Worm (Caenorhabditis elegans) whole organism, L4 larva: ENCODE data around the gene tmem-145.

Experiments
- D1046.2 ChIP-seq: fragments of 200-800 bp; sonication (Bioruptor generic); IDR thresholded peaks from 2 replicates; pipeline ENCODE4 v1.3.6; 2022; ENCODE audit warnings: missing genetic modification characterization, missing compliant biosample characterization
- F37D6.2 ChIP-seq: sonication (generic microtip); optimal IDR thresholded peaks from 2 replicates; lab custom pipeline; 2016; ENCODE audit warnings: mild to moderate bottlenecking, missing genetic modification characterization, missing compliant biosample characterization
- F44E2.7 ChIP-seq: fragments of 200-800 bp; sonication (Bioruptor generic); IDR thresholded peaks from 2 replicates; pipeline ENCODE4 v2.1.2; 2022; ENCODE audit warnings: missing genetic modification characterization, missing compliant biosample characterization
- F49E8.2 ChIP-seq: sonication (generic microtip); optimal IDR thresholded peaks from 2 replicates; lab custom pipeline; 2016; ENCODE audit warnings: missing compliant biosample characterization, mild to moderate bottlenecking, missing genetic modification characterization, borderline replicate concordance
- R02D3.7 ChIP-seq: fragments of 150-350 bp; sonication (generic microtip); optimal IDR thresholded peaks from 3 replicates; lab custom pipeline; 2014; ENCODE audit warnings: missing biosample characterization, missing genetic modification characterization
- T26A8.4 ChIP-seq: fragments of 200-800 bp; sonication (Bioruptor generic); IDR thresholded peaks from 2 replicates; pipeline ENCODE4 v1.3.6; 2022; ENCODE audit warnings: missing genetic modification characterization, missing compliant biosample characterization
- Y105C5A.15 ChIP-seq: fragments of 200-800 bp; sonication (Bioruptor generic); IDR thresholded peaks from 2 replicates; pipeline ENCODE4 v1.3.6; 2022; ENCODE audit warnings: missing genetic modification characterization, missing compliant biosample characterization
- ZK337.2 ChIP-seq: fragments of 200-800 bp; sonication (Bioruptor generic); IDR thresholded peaks from 2 replicates; pipeline ENCODE4 v1.3.6; 2022; ENCODE audit warnings: missing genetic modification reagents, missing genetic modification characterization, missing compliant biosample characterization
- aha-1 ChIP-seq: fragments of 150-350 bp; peaks from one replicate; lab custom pipeline; 2014; ENCODE audit warnings: missing biosample characterization, missing genetic modification characterization
- ceh-28 ChIP-seq: fragments of 150-350 bp; optimal IDR thresholded peaks from 2 replicates; lab custom pipeline; 2014; ENCODE audit warnings: missing biosample characterization, missing genetic modification reagents, missing genetic modification characterization
- ceh-32 ChIP-seq: sonication (generic microtip); optimal IDR thresholded peaks from 2 replicates; lab custom pipeline; 2016; ENCODE audit warnings: mild to moderate bottlenecking, missing genetic modification characterization, missing compliant biosample characterization; ENCODE audit not compliant: poor library complexity
- ceh-44 ChIP-seq: fragments of 200-800 bp; sonication (Bioruptor generic); IDR thresholded peaks from 2 replicates; pipeline ENCODE4 v1.3.6; 2022; ENCODE audit warnings: missing genetic modification reagents, missing genetic modification characterization, missing compliant biosample characterization
- ces-1 ChIP-seq: fragments of 150-350 bp; sonication (generic microtip); optimal IDR thresholded peaks from 4 replicates; lab custom pipeline; 2014; ENCODE audit warnings: missing biosample characterization, missing genetic modification reagents, missing genetic modification characterization
- cey-2 ChIP-seq: sonication (generic microtip); optimal IDR thresholded peaks from 3 replicates; lab custom pipeline; 2017; ENCODE audit warnings: missing genetic modification characterization, mild to moderate bottlenecking, missing compliant biosample characterization, antibody characterized with exemption, borderline replicate concordance; ENCODE audit not compliant: insufficient read depth
- ctbp-1 ChIP-seq: fragments of 200-800 bp; sonication (Bioruptor generic); IDR thresholded peaks from 2 replicates; pipeline ENCODE4 v1.3.6; 2022; ENCODE audit warnings: missing genetic modification reagents, missing genetic modification characterization, missing compliant biosample characterization
- daf-19 ChIP-seq: fragments of 200-800 bp; sonication (Bioruptor generic); conservative IDR thresholded peaks from 2 replicates; pipeline ENCODE4 v1.3.6; 2022; ENCODE audit warnings: missing genetic modification characterization, missing compliant biosample characterization
- egl-43 ChIP-seq: fragments of 200-800 bp; sonication (Bioruptor generic); IDR thresholded peaks from 2 replicates; pipeline ENCODE4 v1.3.6; 2022; ENCODE audit warnings: missing genetic modification reagents, missing genetic modification characterization, missing compliant biosample characterization
- fos-1 ChIP-seq: fragments of 150-350 bp; optimal IDR thresholded peaks from 2 replicates; lab custom pipeline; 2014; ENCODE audit warnings: missing biosample characterization, missing genetic modification characterization
- hif-1 ChIP-seq, 2 experiments: sonication (generic microtip); optimal IDR thresholded peaks; 2 replicates each; lab custom pipeline; 2016 to 2017; ENCODE audit warnings: missing compliant biosample characterization in 2 of 2, missing genetic modification characterization in 2 of 2, missing genetic modification reagents in 2 of 2, missing genotype in 2 of 2, mild to moderate bottlenecking in 1 of 2
- hlh-11 ChIP-seq: fragments of 200-800 bp; sonication (Bioruptor generic); optimal IDR thresholded peaks from 2 replicates; lab custom pipeline; 2018; ENCODE audit warnings: mild to moderate bottlenecking, missing genetic modification characterization, missing compliant biosample characterization
- hmg-1.1 ChIP-seq: fragments of 200-800 bp; sonication (Bioruptor generic); IDR thresholded peaks from 2 replicates; pipeline ENCODE4 v1.3.6; 2022; ENCODE audit warnings: missing genetic modification reagents, missing genetic modification characterization, missing compliant biosample characterization
- lin-1 ChIP-seq: fragments of 200-800 bp; sonication (Bioruptor generic); IDR thresholded peaks from 2 replicates; pipeline ENCODE4 v1.3.6; 2022; ENCODE audit warnings: missing genetic modification reagents, missing genetic modification characterization, missing compliant biosample characterization
- lin-13 ChIP-seq: fragments of 150-350 bp; optimal IDR thresholded peaks from 2 replicates; lab custom pipeline; 2014; ENCODE audit warnings: missing biosample characterization, missing genetic modification reagents, missing genetic modification characterization
- lir-3 ChIP-seq: sonication (generic microtip); optimal IDR thresholded peaks from 2 replicates; lab custom pipeline; 2016; ENCODE audit warnings: mild to moderate bottlenecking, missing genetic modification characterization, missing compliant biosample characterization
- mdl-1 ChIP-seq, 2 experiments: fragments of 150-350 bp in 1 of 2; sonication (generic microtip) in 1 of 2; optimal IDR thresholded peaks; 2 replicates each; lab custom pipeline; 2014 to 2017; ENCODE audit warnings: missing biosample characterization in 2 of 2, missing genetic modification characterization in 2 of 2
- mdt-29 ChIP-seq: fragments of 200-800 bp; sonication (Bioruptor generic); IDR thresholded peaks from 2 replicates; pipeline ENCODE4 v1.3.6; 2022; ENCODE audit warnings: missing genetic modification reagents, missing genetic modification characterization, missing compliant biosample characterization
- mes-2 ChIP-seq: sonication (generic microtip); optimal IDR thresholded peaks from 2 replicates; lab custom pipeline; 2016; ENCODE audit warnings: missing genotype, mild to moderate bottlenecking, missing genetic modification characterization, missing compliant biosample characterization; ENCODE audit not compliant: poor library complexity, severe bottlenecking
- mxl-2 ChIP-seq: fragments of 200-800 bp; sonication (Bioruptor generic); conservative IDR thresholded peaks from 2 replicates; pipeline ENCODE4 v1.3.6; 2022; ENCODE audit warnings: missing genetic modification reagents, missing genetic modification characterization, missing compliant biosample characterization
- nhr-10 ChIP-seq: fragments of 150-350 bp; optimal IDR thresholded peaks from 2 replicates; lab custom pipeline; 2014; ENCODE audit warnings: missing biosample characterization, missing genetic modification characterization
- nhr-102 ChIP-seq: sonication (generic microtip); optimal IDR thresholded peaks from 2 replicates; lab custom pipeline; 2016; ENCODE audit warnings: mild to moderate bottlenecking, missing genetic modification characterization, moderate library complexity, missing compliant biosample characterization
- nhr-11 ChIP-seq: fragments of 150-350 bp; optimal IDR thresholded peaks from 2 replicates; lab custom pipeline; 2014; ENCODE audit warnings: missing biosample characterization, missing genetic modification characterization
- nhr-111 ChIP-seq: fragments of 200-800 bp; sonication (Bioruptor generic); optimal IDR thresholded peaks from 2 replicates; lab custom pipeline; 2018; ENCODE audit warnings: mild to moderate bottlenecking, missing genetic modification characterization, missing compliant biosample characterization
- nhr-237 ChIP-seq: sonication (generic microtip); optimal IDR thresholded peaks from 2 replicates; lab custom pipeline; 2017; ENCODE audit warnings: missing biosample characterization, missing genetic modification characterization
- nhr-25 ChIP-seq: sonication (generic microtip); optimal IDR thresholded peaks from 2 replicates; lab custom pipeline; 2017; ENCODE audit warnings: missing genetic modification characterization, mild to moderate bottlenecking, missing compliant biosample characterization, antibody characterized with exemption, moderate library complexity, borderline replicate concordance; ENCODE audit not compliant: insufficient read depth
- nhr-42 ChIP-seq: fragments of 200-800 bp; sonication (Bioruptor generic); IDR thresholded peaks from 2 replicates; pipeline ENCODE4 v1.3.6; 2022; ENCODE audit warnings: missing genetic modification characterization, missing compliant biosample characterization
- nhr-77 ChIP-seq: fragments of 150-350 bp; optimal IDR thresholded peaks from 2 replicates; lab custom pipeline; 2014; ENCODE audit warnings: missing biosample characterization, missing genetic modification characterization
- pha-4 ChIP-seq, 2 experiments: fragments of 150-350 bp in 1 of 2; fragments of 200-800 bp in 1 of 2; sonication (Bioruptor generic) in 1 of 2; IDR thresholded peaks in 1 of 2; optimal IDR thresholded peaks in 1 of 2; 2 replicates each; pipeline versions ENCODE4 v1.3.6 to Lab custom; 2014 to 2022; ENCODE audit warnings: missing genetic modification characterization in 2 of 2, missing genetic modification reagents in 2 of 2, missing biosample characterization in 1 of 2, missing compliant biosample characterization in 1 of 2
- rbr-2 ChIP-seq: sonication (generic microtip); optimal IDR thresholded peaks from 2 replicates; lab custom pipeline; 2016; ENCODE audit warnings: missing genotype, missing genetic modification characterization, missing compliant biosample characterization
- sdz-12 ChIP-seq: fragments of 200-800 bp; sonication (Bioruptor generic); optimal IDR thresholded peaks from 2 replicates; lab custom pipeline; 2018; ENCODE audit warnings: mild to moderate bottlenecking, missing genetic modification characterization, missing compliant biosample characterization
- set-16 ChIP-seq: fragments of 200-800 bp; sonication (Bioruptor generic); IDR thresholded peaks from 2 replicates; pipeline ENCODE4 v1.3.6; 2022; ENCODE audit warnings: missing genetic modification reagents, missing genetic modification characterization, missing compliant biosample characterization
- skn-1 ChIP-seq: fragments of 150-350 bp; optimal IDR thresholded peaks from 2 replicates; lab custom pipeline; 2014; ENCODE audit warnings: missing biosample characterization, missing genetic modification characterization
- snpc-1.2 ChIP-seq: fragments of 200-800 bp; sonication (Bioruptor generic); IDR thresholded peaks from 2 replicates; pipeline ENCODE4 v1.3.6; 2022; ENCODE audit warnings: missing genetic modification reagents, missing genetic modification characterization, missing compliant biosample characterization
- snpc-4 ChIP-seq: fragments of 150-350 bp; optimal IDR thresholded peaks from 2 replicates; lab custom pipeline; 2014; ENCODE audit warnings: missing biosample characterization, missing genetic modification characterization
- unc-130 ChIP-seq: sonication (generic microtip); optimal IDR thresholded peaks from 2 replicates; lab custom pipeline; 2016; ENCODE audit warnings: missing genetic modification reagents, missing genetic modification characterization, missing compliant biosample characterization
- unc-62 ChIP-seq, 3 experiments: fragments of 150-350 bp in 1 of 3; sonication (generic microtip); optimal IDR thresholded peaks in 2 of 3; peaks in 1 of 3; 1 replicate in 1 of 3; 2 replicates in 2 of 3; lab custom pipeline; 2014 to 2017; ENCODE audit warnings: missing biosample characterization in 3 of 3, missing genetic modification characterization in 3 of 3, missing genetic modification reagents in 3 of 3, missing genotype in 1 of 3
- vab-7 ChIP-seq: fragments of 200-800 bp; sonication (Bioruptor generic); IDR thresholded peaks from 2 replicates; pipeline ENCODE4 v1.3.6; 2022; ENCODE audit warnings: missing genetic modification reagents, missing genetic modification characterization, missing compliant biosample characterization
- zip-11 ChIP-seq: fragments of 200-800 bp; sonication (Bioruptor generic); IDR thresholded peaks from 2 replicates; pipeline ENCODE4 v1.3.6; 2022; ENCODE audit warnings: missing genetic modification characterization, missing compliant biosample characterization

tmem-145 gene

ce11 chrX:12081250-12081649 lies 7.6 kb upstream of the tmem-145 start:
- TF ChIP-seq lin-1 (GFP tag; lab: Robert Waterston, UW) (no peak), nhr-237 (no peak), unc-130 (GFP tag; lab: Kevin White, UChicago) (no peak), nhr-11 (tag; lab: Kevin White, UChicago) (no peak), F49E8.2 (tag; lab: Kevin White, UChicago) (no peak), skn-1 (tag; lab: Kevin White, UChicago) (no peak), ceh-44 (GFP tag; lab: Robert Waterston, UW) (no peak), hmg-1.1 (no peak), R02D3.7 (tag; lab: Kevin White, UChicago) (no peak), mdt-29 (GFP tag; lab: Robert Waterston, UW) (no peak), sdz-12 (GFP tag; lab: Kevin White, UChicago) (no peak), ceh-32 (tag; lab: Kevin White, UChicago) (no peak), egl-43 (no peak), lin-13 (GFP tag; lab: Kevin White, UChicago) (no peak), set-16 (GFP tag; lab: Robert Waterston, UW) (no peak), hlh-11 (no peak), snpc-1.2 (no peak), rbr-2 (tag; lab: Kevin White, UChicago) (no peak), zip-11 (no peak), ctbp-1 (GFP tag; lab: Robert Waterston, UW) (no peak)

ce11 chrX:12080581-12081162 lies 7.0 kb upstream of the tmem-145 start:
- TF ChIP-seq egl-43 = no peak
- TF ChIP-seq aha-1 = peak; percentile 85
- TF ChIP-seq fos-1 (tag; lab: Kevin White, UChicago) = no peak
- TF ChIP-seq nhr-102 (tag; lab: Kevin White, UChicago) = no peak
- peak in 1 of 2 experiments; percentile 98 for TF ChIP-seq unc-62 (GFP tag; optimal IDR thresholded peaks at IDR 0.05 in 1 of 2; lab: Kevin White, UChicago)
- no peak for TF ChIP-seq unc-62 (tag; optimal IDR thresholded peaks at IDR 0.05; lab: Kevin White, UChicago)
- TF ChIP-seq zip-11 = no peak
- no peak for TF ChIP-seq mxl-2
- TF ChIP-seq lir-3 = no peak
- TF ChIP-seq hmg-1.1 = 0 out of 2 replicates have a peak, but pooled peaks have one; percentile 40
- no peak for TF ChIP-seq ceh-28 (tag; lab: Kevin White, UChicago)
- no peak; the same call in 1 of the 2 replicates for TF ChIP-seq pha-4 (GFP tag; IDR thresholded peaks at IDR 0.05; lab: Robert Waterston, UW)
- no peak for TF ChIP-seq pha-4 (tag; optimal IDR thresholded peaks at IDR 0.05; lab: Kevin White, UChicago)
- TF ChIP-seq D1046.2 = no peak
- no peak for TF ChIP-seq F44E2.7 (GFP tag; lab: Robert Waterston, UW)
- TF ChIP-seq mes-2 (tag; lab: Kevin White, UChicago) = no peak
- no peak for TF ChIP-seq ZK337.2
- TF ChIP-seq mdl-1 (tag; optimal IDR thresholded peaks at IDR 0.05; lab: Kevin White, UChicago) = peak in 1 of 2 experiments; percentile 2
- no peak for TF ChIP-seq nhr-77
- no peak for TF ChIP-seq lin-13 (GFP tag; lab: Kevin White, UChicago)
- peak; percentile 83 for TF ChIP-seq nhr-25 (tag; lab: Kevin White, UChicago)
- TF ChIP-seq nhr-111 (GFP tag; lab: Kevin White, UChicago) = no peak
- TF ChIP-seq snpc-4 (tag; lab: Kevin White, UChicago) = no peak
- TF ChIP-seq T26A8.4 (GFP tag; lab: Robert Waterston, UW) = no peak
- TF ChIP-seq cey-2 (tag; lab: Kevin White, UChicago) = no peak
- TF ChIP-seq nhr-42 (GFP tag; lab: Robert Waterston, UW) = no peak
- no peak for TF ChIP-seq F37D6.2 (tag; lab: Kevin White, UChicago)
- no peak for TF ChIP-seq hif-1 (tag; optimal IDR thresholded peaks at IDR 0.05; lab: Kevin White, UChicago)
- TF ChIP-seq daf-19 (GFP tag; lab: Robert Waterston, UW) = no peak
- no peak for TF ChIP-seq Y105C5A.15 (GFP tag; lab: Robert Waterston, UW)
- TF ChIP-seq snpc-1.2 = no peak
- TF ChIP-seq ces-1 = no peak
- no peak for TF ChIP-seq nhr-10 (tag; lab: Kevin White, UChicago)
- TF ChIP-seq vab-7 (GFP tag; lab: Robert Waterston, UW) = no peak
